Fruit fly (Drosophila melanogaster) whole organism, embryonic: ENCODE data around the gene CG12379.

Source experiments
- Adf1 ChIP-seq: fragments of 200-800 bp; sonication (Bioruptor generic); IDR thresholded peaks from 2 replicates; pipeline ENCODE4 v1.3.6; 2022; ENCODE audit warnings: missing biosample characterization, missing genetic modification characterization
- Atf-2 ChIP-seq: fragments of 200-800 bp; sonication (Bioruptor generic); optimal IDR thresholded peaks from 2 replicates; lab custom pipeline; 2016; ENCODE audit warnings: missing biosample characterization, missing genetic modification characterization
- BEAF-32 ChIP-seq: fragments of 200-800 bp; sonication (Bioruptor generic); optimal IDR thresholded peaks from 3 replicates; lab custom pipeline; 2017; ENCODE audit warnings: missing biosample characterization, missing genetic modification characterization, mild to moderate bottlenecking, moderate library complexity, missing genetic modification reagents
- Bgb ChIP-seq: fragments of 200-800 bp; sonication (Bioruptor generic); IDR thresholded peaks from 2 replicates; pipeline ENCODE4 v1.3.6; 2022; ENCODE audit warnings: missing biosample characterization, missing genetic modification characterization; ENCODE audit not compliant: partially characterized antibody
- BtbVII ChIP-seq: fragments of 200-800 bp; sonication (Bioruptor generic); optimal IDR thresholded peaks from 3 replicates; lab custom pipeline; 2017; ENCODE audit warnings: missing biosample characterization, mild to moderate bottlenecking, missing genetic modification characterization
- CG11723 ChIP-seq: fragments of 200-800 bp; sonication (Bioruptor generic); optimal IDR thresholded peaks from 2 replicates; lab custom pipeline; 2017; ENCODE audit warnings: missing biosample characterization, mild to moderate bottlenecking, missing genetic modification characterization
- CG12299 ChIP-seq: fragments of 200-800 bp; sonication (Bioruptor generic); optimal IDR thresholded peaks from 2 replicates; lab custom pipeline; 2018; ENCODE audit warnings: missing biosample characterization, mild to moderate bottlenecking, missing genetic modification characterization
- CG12391 ChIP-seq: fragments of 200-800 bp; sonication (Bioruptor generic); optimal IDR thresholded peaks from 3 replicates; lab custom pipeline; 2018; ENCODE audit warnings: missing biosample characterization, mild to moderate bottlenecking, missing genetic modification characterization, moderate library complexity
- CG13123 ChIP-seq: fragments of 200-800 bp; sonication (Bioruptor generic); optimal IDR thresholded peaks from 2 replicates; lab custom pipeline; 2016; ENCODE audit warnings: missing biosample characterization, missing genetic modification characterization
- CG15514 ChIP-seq: fragments of 200-800 bp; sonication (Bioruptor generic); optimal IDR thresholded peaks from 3 replicates; lab custom pipeline; 2017; ENCODE audit warnings: missing biosample characterization, missing genetic modification characterization, mild to moderate bottlenecking, moderate library complexity, missing genetic modification reagents
- CG16813 ChIP-seq: fragments of 200-800 bp; sonication (Bioruptor generic); IDR thresholded peaks from 3 replicates; pipeline ENCODE4 v1.3.6; 2022; ENCODE audit warnings: missing biosample characterization, missing genetic modification characterization; ENCODE audit not compliant: partially characterized antibody
- CG17328 ChIP-seq: fragments of 200-800 bp; sonication (Bioruptor generic); IDR thresholded peaks from 2 replicates; pipeline ENCODE4 v1.3.6; 2022; ENCODE audit warnings: missing biosample characterization, missing genetic modification characterization
- CG17912 ChIP-seq: fragments of 200-800 bp; sonication (Bioruptor generic); optimal IDR thresholded peaks from 2 replicates; lab custom pipeline; 2018; ENCODE audit warnings: missing biosample characterization, mild to moderate bottlenecking, missing genetic modification characterization
- CG2129 ChIP-seq: fragments of 200-800 bp; sonication (Bioruptor generic); IDR thresholded peaks from 2 replicates; pipeline ENCODE4 v1.3.6; 2022; ENCODE audit warnings: missing biosample characterization, missing genetic modification characterization; ENCODE audit not compliant: partially characterized antibody
- CG3838 ChIP-seq: fragments of 200-800 bp; sonication (Bioruptor generic); optimal IDR thresholded peaks from 3 replicates; lab custom pipeline; 2016; ENCODE audit warnings: missing biosample characterization, missing genetic modification characterization
- CG4328 ChIP-seq: fragments of 200-800 bp; sonication (Bioruptor generic); optimal IDR thresholded peaks from 3 replicates; lab custom pipeline; 2017; ENCODE audit warnings: missing biosample characterization, missing genetic modification reagents, missing genetic modification characterization
- CG4617 ChIP-seq: fragments of 200-800 bp; sonication (Bioruptor generic); optimal IDR thresholded peaks from 3 replicates; lab custom pipeline; 2016; ENCODE audit warnings: missing biosample characterization, missing genetic modification characterization, borderline replicate concordance
- CG5953 ChIP-seq: fragments of 200-800 bp; sonication (Bioruptor generic); IDR thresholded peaks from 2 replicates; pipeline ENCODE4 v1.3.6; 2022; ENCODE audit warnings: missing biosample characterization, missing genetic modification characterization
- Dp ChIP-seq: fragments of 200-800 bp; sonication (Bioruptor generic); optimal IDR thresholded peaks from 2 replicates; lab custom pipeline; 2018; ENCODE audit warnings: missing biosample characterization, mild to moderate bottlenecking, missing genetic modification characterization, moderate library complexity
- E2f1 ChIP-seq: fragments of 200-800 bp; sonication (Bioruptor generic); IDR thresholded peaks from 2 replicates; pipeline ENCODE4 v1.3.6; 2022; ENCODE audit warnings: missing biosample characterization, missing genetic modification characterization
- Ets97D ChIP-seq: fragments of 200-800 bp; sonication (Bioruptor generic); optimal IDR thresholded peaks from 3 replicates; lab custom pipeline; 2016; ENCODE audit warnings: missing biosample characterization, missing genetic modification characterization
- MBD-R2 ChIP-seq: fragments of 200-800 bp; sonication (Bioruptor generic); IDR thresholded peaks from 2 replicates; pipeline ENCODE4 v1.3.6; 2022; ENCODE audit warnings: missing biosample characterization, missing genetic modification characterization
- MTF-1 ChIP-seq: fragments of 200-800 bp; sonication (Bioruptor generic); optimal IDR thresholded peaks from 2 replicates; lab custom pipeline; 2018; ENCODE audit warnings: missing biosample characterization, mild to moderate bottlenecking, missing genetic modification characterization, borderline replicate concordance
- Meics ChIP-seq: fragments of 200-800 bp; sonication (Bioruptor generic); optimal IDR thresholded peaks from 2 replicates; lab custom pipeline; 2017; ENCODE audit warnings: missing biosample characterization, mild to moderate bottlenecking, missing genetic modification characterization
- NC2α ChIP-seq: fragments of 200-800 bp; sonication (Bioruptor generic); optimal IDR thresholded peaks from 2 replicates; lab custom pipeline; 2016; ENCODE audit warnings: missing biosample characterization, missing genetic modification characterization
- NFAT ChIP-seq: fragments of 200-800 bp; sonication (Bioruptor generic); IDR thresholded peaks from 2 replicates; pipeline ENCODE4 v1.3.6; 2022; ENCODE audit warnings: missing biosample characterization, missing genetic modification characterization
- Rfx ChIP-seq: fragments of 200-800 bp; sonication (Bioruptor generic); IDR thresholded peaks from 2 replicates; pipeline ENCODE4 v1.3.6; 2022; ENCODE audit warnings: missing biosample characterization, missing genetic modification characterization
- Sry-δ ChIP-seq: fragments of 200-800 bp; sonication (Bioruptor generic); optimal IDR thresholded peaks from 2 replicates; lab custom pipeline; 2016; ENCODE audit warnings: missing biosample characterization, missing genetic modification characterization
- caup ChIP-seq: fragments of 200-800 bp; sonication (Bioruptor generic); optimal IDR thresholded peaks from 3 replicates; lab custom pipeline; 2017; ENCODE audit warnings: missing biosample characterization, mild to moderate bottlenecking, missing genetic modification characterization, moderate library complexity; ENCODE audit not compliant: severe bottlenecking
- cg ChIP-seq: fragments of 200-800 bp; sonication (Bioruptor generic); optimal IDR thresholded peaks from 3 replicates; lab custom pipeline; 2019; ENCODE audit warnings: missing biosample characterization, mild to moderate bottlenecking, missing genetic modification characterization, moderate library complexity
- crp ChIP-seq, 2 experiments: fragments of 200-800 bp; sonication (Bioruptor generic); optimal IDR thresholded peaks; 2 replicates in 1 of 2; 3 replicates in 1 of 2; lab custom pipeline; 2017; ENCODE audit warnings: missing biosample characterization in 2 of 2, missing genetic modification characterization in 2 of 2, mild to moderate bottlenecking in 1 of 2, moderate library complexity in 1 of 2
- dati ChIP-seq: fragments of 200-800 bp; sonication (Bioruptor generic); IDR thresholded peaks from 2 replicates; pipeline ENCODE4 v1.3.6; 2022; ENCODE audit warnings: missing biosample characterization, missing genetic modification characterization
- grau ChIP-seq: fragments of 200-800 bp; optimal IDR thresholded peaks from 3 replicates; lab custom pipeline; 2019; ENCODE audit warnings: missing biosample characterization, mild to moderate bottlenecking, missing genetic modification characterization, moderate library complexity
- her ChIP-seq: fragments of 200-800 bp; sonication (Bioruptor generic); optimal IDR thresholded peaks from 2 replicates; lab custom pipeline; 2016; ENCODE audit warnings: missing biosample characterization, missing genetic modification characterization
- insv ChIP-seq, 2 experiments: fragments of 200-800 bp; sonication (Bioruptor generic); optimal IDR thresholded peaks; 3 replicates each; lab custom pipeline; 2016 to 2018; ENCODE audit warnings: missing biosample characterization in 2 of 2, missing genetic modification characterization in 2 of 2
- knrl ChIP-seq: fragments of 200-800 bp; sonication (Bioruptor generic); IDR thresholded peaks from 3 replicates; pipeline ENCODE4 v1.3.6; 2022; ENCODE audit warnings: missing biosample characterization, missing genetic modification characterization; ENCODE audit not compliant: partially characterized antibody
- mirr ChIP-seq: fragments of 200-800 bp; sonication (Bioruptor generic); optimal IDR thresholded peaks from 3 replicates; lab custom pipeline; 2018; ENCODE audit warnings: missing biosample characterization, mild to moderate bottlenecking, missing genetic modification characterization
- nmo ChIP-seq: fragments of 200-800 bp; sonication (Bioruptor generic); optimal IDR thresholded peaks from 2 replicates; lab custom pipeline; 2018; ENCODE audit warnings: missing biosample characterization, mild to moderate bottlenecking, missing genetic modification characterization, moderate library complexity
- pfk ChIP-seq: fragments of 200-800 bp; sonication (Bioruptor generic); optimal IDR thresholded peaks from 2 replicates; lab custom pipeline; 2018; ENCODE audit warnings: missing biosample characterization, mild to moderate bottlenecking, missing genetic modification characterization, moderate library complexity
- pzg ChIP-seq: fragments of 200-800 bp; sonication (Bioruptor generic); optimal IDR thresholded peaks from 3 replicates; lab custom pipeline; 2018; ENCODE audit warnings: missing biosample characterization, mild to moderate bottlenecking, missing genetic modification characterization, moderate library complexity
- rib ChIP-seq: fragments of 200-800 bp; sonication (Bioruptor generic); IDR thresholded peaks from 2 replicates; pipeline ENCODE4 v1.3.6; 2022; ENCODE audit warnings: missing biosample characterization, missing genetic modification characterization
- sens-2 ChIP-seq: fragments of 200-800 bp; sonication (Bioruptor generic); IDR thresholded peaks from 2 replicates; pipeline ENCODE4 v1.3.6; 2022; ENCODE audit warnings: missing biosample characterization, missing genetic modification characterization
- seq ChIP-seq: fragments of 200-800 bp; sonication (Bioruptor generic); IDR thresholded peaks from 2 replicates; pipeline ENCODE4 v1.3.6; 2022; ENCODE audit warnings: missing biosample characterization, missing genetic modification characterization
- slp2 ChIP-seq: fragments of 200-800 bp; sonication (Bioruptor generic); optimal IDR thresholded peaks from 2 replicates; lab custom pipeline; 2016; ENCODE audit warnings: missing biosample characterization, missing genetic modification characterization
- sna ChIP-seq: fragments of 200-800 bp; sonication (Bioruptor generic); IDR thresholded peaks from 2 replicates; pipeline ENCODE4 v1.3.6; 2022; ENCODE audit warnings: missing biosample characterization, missing genetic modification characterization; ENCODE audit not compliant: partially characterized antibody
- twi ChIP-seq: fragments of 200-800 bp; optimal IDR thresholded peaks from 2 replicates; lab custom pipeline; 2019; ENCODE audit warnings: missing biosample characterization, mild to moderate bottlenecking, missing genetic modification characterization, moderate library complexity
- zfh2 ChIP-seq: fragments of 200-800 bp; sonication (Bioruptor generic); optimal IDR thresholded peaks from 2 replicates; lab custom pipeline; 2016; ENCODE audit warnings: missing biosample characterization, missing genetic modification characterization

CG12379 gene

DNA sequence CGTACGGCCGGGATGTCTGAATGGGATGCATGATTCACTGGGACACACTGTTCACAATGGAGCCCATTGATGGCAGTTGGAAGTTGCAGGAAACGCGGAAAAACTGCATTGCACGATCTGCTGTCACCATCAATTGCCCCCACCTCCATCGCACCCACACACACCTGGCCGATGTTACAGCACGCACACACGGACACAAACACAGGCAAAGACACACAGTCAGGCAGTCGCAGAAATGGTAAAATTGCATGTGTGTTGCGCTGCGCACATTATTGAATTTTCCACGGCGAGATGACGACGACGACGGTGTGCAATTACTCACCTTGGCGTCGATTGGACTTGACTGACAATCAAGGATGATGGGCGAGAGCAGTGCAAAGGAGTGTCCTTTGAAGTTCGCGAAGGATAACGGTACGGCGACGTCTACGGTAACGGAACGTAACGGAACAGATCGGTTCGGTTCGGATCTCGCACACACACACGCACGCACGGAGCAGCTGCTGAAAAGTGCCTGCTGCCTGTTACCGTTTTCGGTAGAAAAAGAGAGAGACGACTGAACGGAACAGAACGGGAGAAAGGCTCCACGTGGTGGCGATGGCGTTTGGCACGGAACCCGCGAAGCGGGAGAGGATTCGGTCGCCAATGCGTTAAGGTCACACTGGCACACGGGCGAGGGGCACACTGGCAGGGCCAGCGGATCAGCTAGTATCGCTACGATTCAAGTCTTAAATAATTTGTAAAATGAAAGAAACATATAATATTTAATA lies 23.6 kb downstream of the CG12379 start, which contains the start of the genes CG9281 and CG15601 (continued):
- no peak for TF ChIP-seq zfh2 (GFP tag; lab: Kevin White, UChicago)
- no peak for TF ChIP-seq CG17328 (GFP tag; lab: Robert Waterston, UW)
- peak; percentile 7 for TF ChIP-seq grau
- no peak for TF ChIP-seq slp2 (GFP tag; lab: Kevin White, UChicago)
- TF ChIP-seq CG12391 (tag; lab: Kevin White, UChicago) = peak; percentile 24
- peak; percentile 73 for TF ChIP-seq BEAF-32 (GFP tag; lab: Kevin White, UChicago)
- TF ChIP-seq crp (GFP tag; optimal IDR thresholded peaks at IDR 0.05; lab: Kevin White, UChicago) = peak in 1 of 2 experiments; percentile 39
- no peak for TF ChIP-seq CG5953 (GFP tag; lab: Robert Waterston, UW)
- TF ChIP-seq Meics (GFP tag; lab: Kevin White, UChicago) = peak; percentile 25
- no peak for TF ChIP-seq Atf-2 (GFP tag; lab: Kevin White, UChicago)
- peak; percentile 36 for TF ChIP-seq her
- TF ChIP-seq CG15514 = peak; percentile 53
- peak; percentile 2 for TF ChIP-seq mirr
- peak; percentile 42; the same call in 1 of the 2 replicates for TF ChIP-seq NFAT (GFP tag; lab: Robert Waterston, UW)
- no peak for TF ChIP-seq CG3838 (GFP tag; lab: Kevin White, UChicago)
- TF ChIP-seq Ets97D = peak; percentile 22
- peak in 1 of 2 experiments; percentile 33 for TF ChIP-seq insv (GFP tag; optimal IDR thresholded peaks at IDR 0.05; lab: Kevin White, UChicago)
- TF ChIP-seq pfk (GFP tag; lab: Kevin White, UChicago) = peak; percentile 89
- peak; percentile 70 for TF ChIP-seq pzg
- peak; percentile 31; the same call in 1 of the 2 replicates for TF ChIP-seq sna (GFP tag; lab: Robert Waterston, UW)
- TF ChIP-seq MBD-R2 (GFP tag; lab: Robert Waterston, UW) = peak; percentile 14; the same call in 1 of the 2 replicates
- TF ChIP-seq Sry-δ (GFP tag; lab: Kevin White, UChicago) = peak; percentile 13
- TF ChIP-seq Adf1 (GFP tag; lab: Robert Waterston, UW) = 0 out of 2 replicates have a peak, but pooled peaks have one; percentile 13
- TF ChIP-seq Dp (GFP tag; lab: Kevin White, UChicago) = peak; percentile 38
- TF ChIP-seq nmo = peak; percentile 42
- TF ChIP-seq Bgb = peak; percentile 29; the same call in 1 of the 2 replicates
- TF ChIP-seq Rfx (GFP tag; lab: Robert Waterston, UW) = peak; percentile 45
- TF ChIP-seq CG13123 (GFP tag; lab: Kevin White, UChicago) = no peak
- TF ChIP-seq cg (GFP tag; lab: Kevin White, UChicago) = peak; percentile 93
- TF ChIP-seq caup (GFP tag; lab: Kevin White, UChicago) = peak; percentile 39
- no peak for TF ChIP-seq twi (tag; lab: Kevin White, UChicago)
- TF ChIP-seq sens-2 (GFP tag; lab: Robert Waterston, UW) = no peak
- TF ChIP-seq NC2α (GFP tag; lab: Kevin White, UChicago) = no peak
- TF ChIP-seq E2f1 = peak; percentile 43; the same call in 1 of the 2 replicates
- peak; percentile 49 for TF ChIP-seq CG4617 (GFP tag; lab: Kevin White, UChicago)
- TF ChIP-seq dati (GFP tag; lab: Robert Waterston, UW) = no peak
- TF ChIP-seq BtbVII = peak; percentile 2
- peak; percentile 82; the same call in 1 of the 2 replicates for TF ChIP-seq rib (GFP tag; lab: Robert Waterston, UW)
- no peak for TF ChIP-seq CG12299 (tag; lab: Kevin White, UChicago)
- TF ChIP-seq CG2129 (GFP tag; lab: Robert Waterston, UW) = no peak
- 0 out of 2 replicates have a peak, but pooled peaks have one; percentile 7 for TF ChIP-seq seq
- TF ChIP-seq CG16813 (GFP tag; lab: Robert Waterston, UW) = peak; percentile 35; the same call in 1 of the 3 replicates
- TF ChIP-seq CG4328 (GFP tag; lab: Kevin White, UChicago) = peak; percentile 13
- no peak for TF ChIP-seq CG11723 (GFP tag; lab: Kevin White, UChicago)
- no peak for TF ChIP-seq CG17912 (GFP tag; lab: Kevin White, UChicago)
- peak; percentile 48; the same call in 1 of the 3 replicates for TF ChIP-seq knrl (GFP tag; lab: Robert Waterston, UW)
- peak; percentile 16 for TF ChIP-seq MTF-1 (GFP tag; lab: Kevin White, UChicago)
